Fruit fly (Drosophila melanogaster): ENCODE results near the gene ScsbetaA.

ScsbetaA gene

dm6 chr3R:8945502-8946324, 7.2 kb downstream of the ScsbetaA start (continued):
- TF ChIP-seq Sry-δ (GFP tag; optimal IDR thresholded peaks at IDR 0.05) (no peak), pita (GFP tag; optimal IDR thresholded peaks at IDR 0.05) (no peak), CG12659 (GFP tag; optimal IDR thresholded peaks at IDR 0.05) (peak; percentile 86), CG34376 (GFP tag; optimal IDR thresholded peaks at IDR 0.05) (peak; percentile 55), crol (GFP tag; IDR thresholded peaks at IDR 0.05) (no peak), bowl (GFP tag; IDR thresholded peaks at IDR 0.05) (peak; percentile 65; the same call in 1 of the 2 replicates), Meics (GFP tag; optimal IDR thresholded peaks at IDR 0.05) (peak; percentile 78), Vsx1 (GFP tag; optimal IDR thresholded peaks at IDR 0.05) (peak; percentile 68), sens (GFP tag) (peak; percentile 92), CG32532 (GFP tag; IDR thresholded peaks at IDR 0.05) (peak; percentile 73; the same call in 1 of the 2 replicates), CG2129 (GFP tag; IDR thresholded peaks at IDR 0.05; ENCODE audit: partially characterized antibody) (no peak), ab (GFP tag; optimal IDR thresholded peaks at IDR 0.05) (no peak), Dfd (GFP tag; optimal IDR thresholded peaks at IDR 0.05) (no peak), sima (GFP tag; optimal IDR thresholded peaks at IDR 0.05) (no peak), Usf (GFP tag; optimal IDR thresholded peaks at IDR 0.05) (peak; percentile 63), CG13287 (GFP tag; IDR thresholded peaks at IDR 0.05; ENCODE audit: partially characterized antibody) (no peak), CG11456 (GFP tag; IDR thresholded peaks at IDR 0.05) (peak; percentile 75; the same call in 1 of the 3 replicates), CG17829 (tag; optimal IDR thresholded peaks at IDR 0.05) (peak; percentile 86), pb (GFP tag; optimal IDR thresholded peaks at IDR 0.05) (no peak), toy (GFP tag; IDR thresholded peaks at IDR 0.05) (no peak), CG3838 (GFP tag; optimal IDR thresholded peaks at IDR 0.05) (peak; percentile 33), CG13123 (GFP tag; optimal IDR thresholded peaks at IDR 0.05) (peak; percentile 42), her (GFP tag; optimal IDR thresholded peaks at IDR 0.05) (no peak), Hmx (GFP tag; optimal IDR thresholded peaks at IDR 0.05) (no peak), CG17385 (GFP tag; optimal IDR thresholded peaks at IDR 0.05) (peak; percentile 84), CTCF (GFP tag; optimal IDR thresholded peaks at IDR 0.05) (peak; percentile 17), Elba2 (GFP tag; optimal IDR thresholded peaks at IDR 0.05) (no peak), bbx (GFP tag; IDR thresholded peaks at IDR 0.05; ENCODE audit: partially characterized antibody) (peak; percentile 44; the same call in 1 of the 2 replicates), CG7987 (GFP tag; optimal IDR thresholded peaks at IDR 0.05) (peak; percentile 51), run (tag; optimal IDR thresholded peaks at IDR 0.05) (peak; percentile 84), CG4820 (GFP tag; optimal IDR thresholded peaks at IDR 0.05) (peak; percentile 67), CG9609 (GFP tag; optimal IDR thresholded peaks at IDR 0.05) (no peak), Dll (GFP tag; IDR thresholded peaks at IDR 0.05; ENCODE audit: partially characterized antibody) (no peak), ap (GFP tag; IDR thresholded peaks at IDR 0.05) (peak; percentile 69; the same call in 1 of the 2 replicates), CG6791 (GFP tag; IDR thresholded peaks at IDR 0.05; ENCODE audit: partially characterized antibody) (no peak), CG31224 (GFP tag; IDR thresholded peaks at IDR 0.05) (0 out of 2 replicates have a peak, but pooled peaks have one; percentile 38), CG14860 (GFP tag; IDR thresholded peaks at IDR 0.05; ENCODE audit: partially characterized antibody) (0 out of 3 replicates have a peak, but pooled peaks have one; percentile 16), CG3065 (GFP tag; optimal IDR thresholded peaks at IDR 0.05) (no peak), dm (GFP tag; optimal IDR thresholded peaks at IDR 0.05) (no peak), Doc2 (GFP tag; IDR thresholded peaks at IDR 0.05) (peak; percentile 45; the same call in 1 of the 2 replicates), ase (GFP tag; IDR thresholded peaks at IDR 0.05) (0 out of 3 replicates have a peak, but pooled peaks have one; percentile 51), ara (GFP tag; IDR thresholded peaks at IDR 0.05) (peak; percentile 81), Antp (GFP tag; optimal IDR thresholded peaks at IDR 0.05) (no peak), H2.0 (GFP tag; IDR thresholded peaks at IDR 0.05) (peak; percentile 77), HLH54F (GFP tag; optimal IDR thresholded peaks at IDR 0.05) (no peak), Gsc (GFP tag; IDR thresholded peaks at IDR 0.05) (no peak), chn (GFP tag; optimal IDR thresholded peaks at IDR 0.05) (peak; percentile 51), sr (GFP tag; IDR thresholded peaks at IDR 0.05) (no peak), CG10431 (GFP tag; optimal IDR thresholded peaks at IDR 0.05) (peak; percentile 80), salm (tag; optimal IDR thresholded peaks at IDR 0.05) (peak; percentile 88)
